Fruit fly (Drosophila melanogaster) whole organism, adult: ENCODE data around the gene CG31743.
A peak's percentile ranks its signal among the peaks of the same experiment; 100 is the strongest.

ENCODE experiments used
- CG11617 ChIP-seq: fragments of 200-800 bp; sonication (Bioruptor generic); optimal IDR thresholded peaks from 2 replicates; lab custom pipeline; 2017; ENCODE audit warnings: mild to moderate bottlenecking, missing biosample characterization, missing genetic modification reagents, missing genetic modification characterization
- CG12768 ChIP-seq: fragments of 200-800 bp; sonication (Bioruptor generic); optimal IDR thresholded peaks from 2 replicates; lab custom pipeline; 2017; ENCODE audit warnings: missing biosample characterization, missing genetic modification characterization, mild to moderate bottlenecking, moderate library complexity, missing genetic modification reagents
- CG14711 ChIP-seq: fragments of 200-800 bp; sonication (Bioruptor generic); optimal IDR thresholded peaks from 2 replicates; lab custom pipeline; 2018; ENCODE audit warnings: missing biosample characterization, mild to moderate bottlenecking, missing genetic modification characterization, moderate library complexity
- CG1620 ChIP-seq: fragments of 200-800 bp; sonication (Bioruptor generic); optimal IDR thresholded peaks from 2 replicates; lab custom pipeline; 2016; ENCODE audit warnings: missing biosample characterization, missing genetic modification characterization
- CG33017 ChIP-seq: fragments of 200-800 bp; sonication (Bioruptor generic); optimal IDR thresholded peaks from 2 replicates; lab custom pipeline; 2018; ENCODE audit warnings: missing biosample characterization, mild to moderate bottlenecking, missing genetic modification characterization, moderate library complexity
- CG5204 ChIP-seq: fragments of 200-800 bp; sonication (Bioruptor generic); optimal IDR thresholded peaks from 2 replicates; lab custom pipeline; 2016; ENCODE audit warnings: missing biosample characterization, missing genetic modification characterization
- CG7045 ChIP-seq: fragments of 200-800 bp; sonication (Bioruptor generic); optimal IDR thresholded peaks from 2 replicates; lab custom pipeline; 2017; ENCODE audit warnings: missing biosample characterization, mild to moderate bottlenecking, missing genetic modification characterization
- CG7101 ChIP-seq: fragments of 200-800 bp; sonication (Bioruptor generic); optimal IDR thresholded peaks from 2 replicates; lab custom pipeline; 2018; ENCODE audit warnings: missing biosample characterization, mild to moderate bottlenecking, missing genetic modification characterization, moderate library complexity
- Clk ChIP-seq: fragments of 200-800 bp; sonication (Bioruptor generic); optimal IDR thresholded peaks from 2 replicates; lab custom pipeline; 2017; ENCODE audit warnings: missing biosample characterization, missing genetic modification characterization
- Crg-1 ChIP-seq: fragments of 200-800 bp; sonication (Bioruptor generic); optimal IDR thresholded peaks from 2 replicates; lab custom pipeline; 2016; ENCODE audit warnings: missing biosample characterization, missing genetic modification characterization
- Hr96 ChIP-seq: fragments of 200-800 bp; sonication (Bioruptor generic); optimal IDR thresholded peaks from 2 replicates; lab custom pipeline; 2016; ENCODE audit warnings: missing biosample characterization, missing genetic modification characterization
- Mnt ChIP-seq: fragments of 200-800 bp; sonication (Bioruptor generic); optimal IDR thresholded peaks from 2 replicates; lab custom pipeline; 2016; ENCODE audit warnings: missing biosample characterization, mild to moderate bottlenecking, missing genetic modification characterization
- bab1 ChIP-seq: fragments of 200-800 bp; sonication (Bioruptor generic); optimal IDR thresholded peaks from 3 replicates; lab custom pipeline; 2019; ENCODE audit warnings: missing biosample characterization, mild to moderate bottlenecking, missing genetic modification characterization, moderate library complexity
- cic ChIP-seq: fragments of 200-800 bp; sonication (Bioruptor generic); optimal IDR thresholded peaks from 2 replicates; lab custom pipeline; 2017; ENCODE audit warnings: missing biosample characterization, mild to moderate bottlenecking, missing genetic modification characterization, moderate library complexity
- cnc ChIP-seq, 2 experiments: fragments of >200 bp; optimal IDR thresholded peaks; 2 replicates each; lab custom pipeline; 2017
- kay ChIP-seq: fragments of 200-800 bp; sonication (Bioruptor generic); peaks from one replicate; lab custom pipeline; 2016; ENCODE audit warnings: missing biosample characterization, missing genetic modification characterization, borderline replicate concordance
- ovo ChIP-seq: fragments of 200-800 bp; sonication (Bioruptor generic); optimal IDR thresholded peaks from 2 replicates; lab custom pipeline; 2016; ENCODE audit warnings: missing biosample characterization, missing genetic modification characterization
- pad ChIP-seq: fragments of 200-800 bp; sonication (Bioruptor generic); optimal IDR thresholded peaks from 3 replicates; lab custom pipeline; 2017; ENCODE audit warnings: missing biosample characterization, missing genetic modification characterization, mild to moderate bottlenecking, moderate library complexity, missing genetic modification reagents
- tj ChIP-seq: fragments of 200-800 bp; sonication (Bioruptor generic); optimal IDR thresholded peaks from 3 replicates; lab custom pipeline; 2017; ENCODE audit warnings: missing biosample characterization, mild to moderate bottlenecking, missing genetic modification characterization, moderate library complexity
- toe ChIP-seq: fragments of 200-800 bp; sonication (Bioruptor generic); optimal IDR thresholded peaks from 2 replicates; lab custom pipeline; 2016; ENCODE audit warnings: missing biosample characterization, missing genetic modification characterization

The CG31743 gene

DNA sequence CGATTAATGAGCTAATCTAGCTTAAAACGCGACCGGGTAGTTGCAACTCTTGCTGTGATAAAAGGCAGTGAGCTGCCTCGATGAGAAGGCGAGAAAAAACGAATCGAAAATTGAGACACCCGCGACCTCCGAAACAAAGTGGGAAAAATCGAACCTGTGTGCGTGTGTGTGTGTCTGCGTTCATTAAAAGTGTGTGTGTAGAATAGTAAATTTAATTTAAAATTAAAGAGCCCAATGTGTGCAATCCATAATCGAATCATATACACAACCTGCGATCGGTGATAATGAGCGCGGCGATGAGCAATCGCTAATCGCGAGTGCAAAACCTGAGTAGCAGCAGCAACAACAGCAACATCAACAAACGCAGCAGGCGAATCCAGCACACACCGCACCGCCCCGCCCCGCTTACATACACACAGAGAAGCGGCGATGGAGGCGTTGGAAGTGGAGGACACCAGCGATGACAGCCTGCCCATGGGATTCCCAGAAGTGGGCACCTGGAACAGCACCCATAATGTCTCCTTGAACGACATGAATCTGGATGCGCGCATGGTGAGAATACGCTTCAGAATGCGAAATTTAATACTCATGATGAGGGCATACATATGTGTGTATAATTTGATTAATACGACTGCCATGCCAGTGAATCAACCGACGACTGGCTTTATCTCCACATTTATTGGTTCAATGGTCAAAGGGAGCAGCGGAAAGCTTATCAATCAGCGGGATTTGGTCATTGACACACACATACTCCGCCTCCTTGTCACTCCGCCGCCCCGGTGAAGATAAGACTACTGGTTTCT lies 9.5 kb downstream of the CG31743 start:
- no peak for TF ChIP-seq bab1 (GFP tag; lab: Kevin White, UChicago)
- TF ChIP-seq pad (GFP tag; lab: Kevin White, UChicago): no peak
- TF ChIP-seq CG33017 (tag; lab: Kevin White, UChicago): no peak
- no peak for TF ChIP-seq CG14711 (tag; lab: Kevin White, UChicago)
- TF ChIP-seq cnc (optimal IDR thresholded peaks at IDR 0.05; lab: Kevin White, UChicago): peak in 1 of 2 experiments; percentile 56
- peak; percentile 90 for TF ChIP-seq cic
- TF ChIP-seq CG5204 (GFP tag; lab: Kevin White, UChicago): no peak
- no peak for TF ChIP-seq CG12768 (GFP tag; lab: Kevin White, UChicago)
- TF ChIP-seq tj (GFP tag; lab: Kevin White, UChicago): peak; percentile 15
- TF ChIP-seq CG7101 (tag; lab: Kevin White, UChicago): no peak
- TF ChIP-seq Crg-1 (GFP tag; lab: Kevin White, UChicago): no peak
- peak; percentile 24 for TF ChIP-seq kay (GFP tag; lab: Kevin White, UChicago)
- TF ChIP-seq CG11617 (GFP tag; lab: Kevin White, UChicago): no peak
- no peak for TF ChIP-seq Hr96 (GFP tag; lab: Kevin White, UChicago)
- no peak for TF ChIP-seq CG1620
- peak; percentile 45 for TF ChIP-seq Mnt (GFP tag; lab: Kevin White, UChicago)
- no peak for TF ChIP-seq CG7045 (GFP tag; lab: Kevin White, UChicago)
- TF ChIP-seq Clk (GFP tag; lab: Kevin White, UChicago): no peak
- no peak for TF ChIP-seq toe (GFP tag; lab: Kevin White, UChicago)
- TF ChIP-seq ovo: no peak

DNA sequence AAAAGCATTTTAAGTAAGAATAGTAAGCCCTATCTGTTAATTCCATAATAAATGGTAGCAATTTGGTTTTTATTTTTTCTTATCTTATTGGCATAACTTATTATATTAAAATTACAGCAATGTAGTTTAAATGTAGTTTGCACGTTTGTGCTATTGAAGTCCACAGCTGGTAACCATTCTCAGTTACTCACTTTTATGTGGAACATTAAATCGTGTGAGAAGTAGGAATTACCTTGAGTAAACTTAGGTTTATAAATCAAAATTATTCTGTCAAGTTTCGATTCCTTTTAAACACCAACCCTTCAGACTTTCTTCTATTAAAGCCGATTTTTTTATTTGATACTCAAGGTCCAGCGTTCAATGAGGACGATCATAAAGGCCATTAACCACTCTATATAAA lies 10.3 kb downstream of the CG31743 start, which contains the start of gene CG42556:
Gene CG42556 (plus strand): TSS at position 301 of the 400 bp plus-strand sequence.
- TF ChIP-seq Mnt (GFP tag; lab: Kevin White, UChicago) (no peak), CG12768 (GFP tag; lab: Kevin White, UChicago) (no peak)

DNA sequence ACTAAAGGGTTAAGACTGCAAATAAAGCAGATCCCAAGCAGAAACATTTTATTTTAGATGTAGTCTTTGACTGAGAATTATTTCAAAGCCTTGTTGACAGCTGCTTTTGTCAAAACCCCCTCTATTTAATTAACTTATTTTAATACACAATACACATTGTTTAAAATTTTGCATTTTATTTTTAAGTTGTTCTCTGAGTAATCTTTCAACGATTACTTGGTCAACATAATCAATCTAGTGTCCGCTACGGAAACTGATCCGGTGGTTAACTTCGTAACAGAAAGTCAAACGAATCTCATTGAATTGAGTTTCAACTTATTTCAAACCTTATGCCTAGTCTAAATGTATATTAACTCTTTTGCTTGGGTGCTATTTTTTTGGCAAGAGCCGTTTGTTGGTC lies 21.1 kb downstream of the CG31743 start, which contains the start of gene CG31805:
Gene CG31805 (minus strand): TSS at position 101 of the 400 bp plus-strand sequence.
- no peak for TF ChIP-seq pad (GFP tag; lab: Kevin White, UChicago)
- no peak for TF ChIP-seq CG5204 (GFP tag; lab: Kevin White, UChicago)
- no peak for TF ChIP-seq CG12768 (GFP tag; lab: Kevin White, UChicago)
- no peak for TF ChIP-seq bab1 (GFP tag; lab: Kevin White, UChicago)
- no peak for TF ChIP-seq CG11617 (GFP tag; lab: Kevin White, UChicago)
- TF ChIP-seq CG7045 (GFP tag; lab: Kevin White, UChicago): no peak
- no peak for TF ChIP-seq CG1620
- TF ChIP-seq kay (GFP tag; lab: Kevin White, UChicago): no peak
- TF ChIP-seq tj (GFP tag; lab: Kevin White, UChicago): no peak
- no peak for TF ChIP-seq toe (GFP tag; lab: Kevin White, UChicago)
- no peak for TF ChIP-seq Mnt (GFP tag; lab: Kevin White, UChicago)
- TF ChIP-seq Hr96 (GFP tag; lab: Kevin White, UChicago): no peak
- no peak for TF ChIP-seq cic
- no peak for TF ChIP-seq CG7101 (tag; lab: Kevin White, UChicago)
- TF ChIP-seq cnc (optimal IDR thresholded peaks at IDR 0.05; lab: Kevin White, UChicago): no peak
- no peak for TF ChIP-seq Crg-1 (GFP tag; lab: Kevin White, UChicago)
- no peak for TF ChIP-seq CG14711 (tag; lab: Kevin White, UChicago)
- TF ChIP-seq CG33017 (tag; lab: Kevin White, UChicago): no peak
- no peak for TF ChIP-seq ovo
- TF ChIP-seq Clk (GFP tag; lab: Kevin White, UChicago): no peak

DNA sequence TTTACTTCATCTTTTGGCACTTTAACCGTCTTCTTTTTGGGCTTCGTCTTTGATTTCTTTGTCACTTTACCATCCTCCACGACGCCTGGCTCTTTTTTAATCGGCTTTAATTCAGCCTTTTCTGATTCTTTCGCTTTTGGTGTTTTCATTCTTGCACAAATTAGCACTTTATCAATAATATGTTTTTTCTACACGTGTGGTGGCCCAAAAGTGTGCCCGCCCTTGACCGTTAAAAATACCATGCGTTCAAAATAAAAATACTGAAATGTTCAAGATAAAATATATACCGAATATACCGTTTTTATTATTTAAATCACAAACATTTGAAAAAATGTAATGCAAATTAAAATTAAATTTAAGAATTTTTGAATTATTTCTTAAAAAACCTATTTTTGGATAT lies 22.7 kb downstream of the CG31743 start, which contains the start of gene CG12288:
Gene CG12288 (minus strand): TSS at position 216 of the 400 bp plus-strand sequence.
- TF ChIP-seq Mnt (GFP tag; lab: Kevin White, UChicago) (peak; percentile 34), Crg-1 (GFP tag; lab: Kevin White, UChicago) (no peak), CG12768 (GFP tag; lab: Kevin White, UChicago) (no peak), Clk (GFP tag; lab: Kevin White, UChicago) (no peak), cnc (optimal IDR thresholded peaks at IDR 0.05; lab: Kevin White, UChicago) (no peak), cic (no peak)

DNA sequence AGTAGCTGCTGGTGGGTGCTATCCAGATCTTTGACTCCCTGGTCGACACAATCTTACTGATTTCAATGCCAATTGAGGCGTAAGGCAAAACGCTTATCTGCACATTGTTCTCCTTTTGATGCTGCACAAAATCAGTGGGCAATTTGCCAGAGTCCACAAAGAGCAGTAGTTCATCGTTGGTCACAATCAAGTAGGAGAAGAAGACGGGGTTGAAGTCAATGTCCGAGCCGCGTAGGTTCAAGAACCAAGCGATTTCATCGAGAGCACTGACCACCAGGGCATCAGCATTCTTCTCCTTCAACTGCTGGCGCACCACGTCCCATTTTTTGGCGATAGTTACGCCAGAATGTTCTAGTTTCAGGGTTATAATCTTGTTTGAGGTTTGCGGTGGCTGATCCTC lies 30.0 kb downstream of the CG31743 start:
- no peak for TF ChIP-seq CG7101 (tag; lab: Kevin White, UChicago)
- TF ChIP-seq CG1620: no peak
- no peak for TF ChIP-seq Clk (GFP tag; lab: Kevin White, UChicago)
- no peak for TF ChIP-seq CG14711 (tag; lab: Kevin White, UChicago)
- no peak for TF ChIP-seq CG33017 (tag; lab: Kevin White, UChicago)
- TF ChIP-seq cnc (optimal IDR thresholded peaks at IDR 0.05; lab: Kevin White, UChicago): no peak
- no peak for TF ChIP-seq Hr96 (GFP tag; lab: Kevin White, UChicago)
- no peak for TF ChIP-seq ovo

DNA sequence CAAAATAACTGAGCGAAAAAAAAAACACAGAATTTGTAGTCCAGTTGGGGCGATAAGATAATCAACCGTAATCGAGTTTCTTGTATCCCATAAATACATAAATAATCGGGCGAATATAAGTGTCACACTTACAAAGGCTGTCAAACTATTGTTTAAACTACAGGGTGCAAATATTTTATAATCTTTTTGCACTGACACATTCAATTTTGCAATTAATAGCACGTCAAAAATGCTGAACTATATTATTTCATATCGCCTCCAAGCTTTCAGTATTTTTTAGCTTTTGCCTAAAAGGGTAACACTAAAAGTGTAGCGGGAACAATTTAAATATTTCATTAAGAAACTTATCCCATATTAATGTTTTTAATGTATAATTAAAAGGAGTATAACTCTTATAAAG lies 30.9 kb downstream of the CG31743 start, which contains the start of gene ApepP:
Gene ApepP (minus strand): TSS at position 242 of the 400 bp plus-strand sequence.
- peak; percentile 13 for TF ChIP-seq bab1 (GFP tag; lab: Kevin White, UChicago)
- no peak for TF ChIP-seq CG11617 (GFP tag; lab: Kevin White, UChicago)
- no peak for TF ChIP-seq CG7045 (GFP tag; lab: Kevin White, UChicago)
- no peak for TF ChIP-seq Crg-1 (GFP tag; lab: Kevin White, UChicago)
- TF ChIP-seq ovo: no peak
- TF ChIP-seq Mnt (GFP tag; lab: Kevin White, UChicago): peak; percentile 9
- peak; percentile 26 for TF ChIP-seq CG12768 (GFP tag; lab: Kevin White, UChicago)
- TF ChIP-seq CG7101 (tag; lab: Kevin White, UChicago): peak; percentile 31
- no peak for TF ChIP-seq cnc (optimal IDR thresholded peaks at IDR 0.05; lab: Kevin White, UChicago)
- peak; percentile 41 for TF ChIP-seq cic
- TF ChIP-seq CG14711 (tag; lab: Kevin White, UChicago): peak; percentile 31
